Worm (Caenorhabditis elegans): ENCODE data around the gene toh-1.
"Not testable (repeated sequence)": the region's sequence is repeated elsewhere in the genome, so short reads cannot be mapped to it uniquely, and the experiment has no call there.

ce11 chrIII:3844746-3845145 is 35.9 kb upstream of the toh-1 start, which contains the start of gene maph-1.3:
- TF ChIP-seq nhr-11 (tag; optimal IDR thresholded peaks at IDR 0.05); pqm-1 (tag; optimal IDR thresholded peaks at IDR 0.05); ama-1 (optimal IDR thresholded peaks at IDR 0.05); pha-4 (tag; optimal IDR thresholded peaks at IDR 0.05); egl-27 (tag; optimal IDR thresholded peaks at IDR 0.05); lin-15B (tag; optimal IDR thresholded peaks at IDR 0.05); zag-1 (tag; optimal IDR thresholded peaks at IDR 0.05); nhr-76 (tag; optimal IDR thresholded peaks at IDR 0.05); ceh-28 (tag; optimal IDR thresholded peaks at IDR 0.05): not testable (repeated sequence)

All from whole organism, L3 larva.